Fruit fly (Drosophila melanogaster): ENCODE data around the gene CG9536.

CG9536 gene

dm6 chr2L:6455955-6456599, 20.7 kb downstream of the CG9536 start, which contains the start of gene frj (continued):
- TF ChIP-seq Abd-B (GFP tag; optimal IDR thresholded peaks at IDR 0.05) (peak; percentile 80), zen2 (GFP tag; IDR thresholded peaks at IDR 0.05; ENCODE audit: partially characterized antibody) (peak; percentile 33; the same call in 1 of the 3 replicates), CkIIα-i1 (GFP tag; IDR thresholded peaks at IDR 0.05) (no peak), CG2712 (tag; optimal IDR thresholded peaks at IDR 0.05) (peak; percentile 72), CG6854 (GFP tag; optimal IDR thresholded peaks at IDR 0.05) (no peak), ash1 (GFP tag; optimal IDR thresholded peaks at IDR 0.05) (no peak), CG16815 (GFP tag; optimal IDR thresholded peaks at IDR 0.05) (peak; percentile 61), CG8478 (optimal IDR thresholded peaks at IDR 0.05) (no peak), amos (GFP tag; IDR thresholded peaks at IDR 0.05; ENCODE audit: partially characterized antibody) (peak; percentile 66; the same call in 1 of the 2 replicates), CG3847 (GFP tag; IDR thresholded peaks at IDR 0.05) (peak; percentile 79), Opbp (GFP tag; IDR thresholded peaks at IDR 0.05; ENCODE audit: partially characterized antibody) (peak; percentile 63), Rx (GFP tag; IDR thresholded peaks at IDR 0.05) (peak; percentile 56), CG5953 (GFP tag; IDR thresholded peaks at IDR 0.05) (no peak), CG8359 (GFP tag; optimal IDR thresholded peaks at IDR 0.05; ENCODE audit: borderline replicate concordance) (no peak), row (GFP tag; IDR thresholded peaks at IDR 0.05) (peak; percentile 90), crp (GFP tag; optimal IDR thresholded peaks at IDR 0.05) (peak in 1 of 2 experiments; percentile 33), CG2199 (GFP tag; IDR thresholded peaks at IDR 0.05) (no peak), bbx (GFP tag; IDR thresholded peaks at IDR 0.05; ENCODE audit: partially characterized antibody) (peak; percentile 61), Sry-β (GFP tag; optimal IDR thresholded peaks at IDR 0.05) (no peak), CG7372 (GFP tag; IDR thresholded peaks at IDR 0.05) (no peak), CG3726 (GFP tag; IDR thresholded peaks at IDR 0.05) (0 out of 3 replicates have a peak, but pooled peaks have one; percentile 61), Oaz (GFP tag; IDR thresholded peaks at IDR 0.05) (0 out of 2 replicates have a peak, but pooled peaks have one; percentile 41), CG11695 (GFP tag; IDR thresholded peaks at IDR 0.05) (0 out of 3 replicates have a peak, but pooled peaks have one; percentile 30), Hsf (GFP tag; optimal IDR thresholded peaks at IDR 0.05) (peak; percentile 79), slbo (GFP tag; IDR thresholded peaks at IDR 0.05) (peak; percentile 84), CG11456 (GFP tag; IDR thresholded peaks at IDR 0.05) (peak; percentile 76), CG1602 (GFP tag; optimal IDR thresholded peaks at IDR 0.05) (peak; percentile 66), Dad (GFP tag; optimal IDR thresholded peaks at IDR 0.05) (peak; percentile 37), CG9797 (GFP tag; optimal IDR thresholded peaks at IDR 0.05) (peak; percentile 94), seq (GFP tag; IDR thresholded peaks at IDR 0.05) (no peak), Meics (GFP tag; optimal IDR thresholded peaks at IDR 0.05) (peak; percentile 29), CG17361 (GFP tag; IDR thresholded peaks at IDR 0.05) (peak; percentile 74), h (optimal IDR thresholded peaks at IDR 0.05) (no peak), CG12769 (tag; optimal IDR thresholded peaks at IDR 0.05) (peak; percentile 57), sob (GFP tag; IDR thresholded peaks at IDR 0.05) (peak; percentile 70), br (optimal IDR thresholded peaks at IDR 0.05) (no peak), CG33213 (GFP tag; optimal IDR thresholded peaks at IDR 0.05) (peak; percentile 76), Atf-2 (GFP tag; optimal IDR thresholded peaks at IDR 0.05) (peak; percentile 45), CHES-1-like (GFP tag; optimal IDR thresholded peaks at IDR 0.05) (peak; percentile 71), Mes4 (GFP tag; optimal IDR thresholded peaks at IDR 0.05) (no peak), Fer1 (GFP tag; optimal IDR thresholded peaks at IDR 0.05) (no peak), trem (tag; optimal IDR thresholded peaks at IDR 0.05) (peak; percentile 78), rib (GFP tag; IDR thresholded peaks at IDR 0.05) (no peak), Blimp-1 (GFP tag; optimal IDR thresholded peaks at IDR 0.05) (peak; percentile 55), peb (GFP tag; IDR thresholded peaks at IDR 0.05) (no peak; the same call in 1 of the 2 replicates), CG13894 (tag; optimal IDR thresholded peaks at IDR 0.05) (peak; percentile 51), CG2120 (GFP tag; optimal IDR thresholded peaks at IDR 0.05) (peak; percentile 74), sna (GFP tag; IDR thresholded peaks at IDR 0.05; ENCODE audit: partially characterized antibody) (peak; percentile 68), BtbVII (GFP tag; optimal IDR thresholded peaks at IDR 0.05) (no peak), CG17328 (GFP tag; IDR thresholded peaks at IDR 0.05) (peak; percentile 59), sug (tag; optimal IDR thresholded peaks at IDR 0.05) (peak; percentile 57)
